Worm (Caenorhabditis elegans) whole organism, L1 larva: Measurements from ENCODE around the gene tif-1A.

ENCODE experiments used
- aly-2 ChIP-seq: fragments of 150-350 bp; optimal IDR thresholded peaks from 2 replicates; lab custom pipeline; 2014; ENCODE audit warnings: missing biosample characterization, missing genetic modification characterization
- ama-1 ChIP-seq: fragments of 150-350 bp; optimal IDR thresholded peaks from 2 replicates; lab custom pipeline; 2014
- ces-1 ChIP-seq: fragments of 150-350 bp; optimal IDR thresholded peaks from 2 replicates; lab custom pipeline; 2014; ENCODE audit warnings: missing biosample characterization, missing genetic modification reagents, missing genetic modification characterization
- egl-27 ChIP-seq, 2 experiments: fragments of 150-350 bp in 1 of 2; sonication (generic microtip); optimal IDR thresholded peaks; 3 replicates each; lab custom pipeline; 2017 to 2018; ENCODE audit warnings: missing biosample characterization in 2 of 2, missing genetic modification characterization in 2 of 2, missing genetic modification reagents in 2 of 2
- pax-3 ChIP-seq: fragments of 200-800 bp; sonication (Bioruptor generic); optimal IDR thresholded peaks from 2 replicates; lab custom pipeline; 2018; ENCODE audit warnings: mild to moderate bottlenecking, missing genetic modification characterization, moderate library complexity, missing compliant biosample characterization

ce11 chrIII:3969133-3969532 is 34.8 kb downstream of the tif-1A start:
- TF ChIP-seq egl-27 (tag; optimal IDR thresholded peaks at IDR 0.05; lab: Kevin White, UChicago) (no peak), pax-3 (tag; lab: Kevin White, UChicago) (no peak), ces-1 (GFP tag; lab: Kevin White, UChicago) (no peak), ama-1 (lab: Kevin White, UChicago) (no peak), aly-2 (tag; lab: Kevin White, UChicago) (no peak)
